Worm (Caenorhabditis elegans) whole organism, late embryonic: ENCODE results near the gene F11E6.11.

Experiments used
- C08G9.2 ChIP-seq: sonication (generic microtip); optimal IDR thresholded peaks from 2 replicates; lab custom pipeline; 2016; ENCODE audit warnings: mild to moderate bottlenecking, missing genetic modification characterization, moderate library complexity, missing compliant biosample characterization
- C38D4.7 ChIP-seq: fragments of 200-800 bp; sonication (Bioruptor generic); optimal IDR thresholded peaks from 2 replicates; lab custom pipeline; 2018; ENCODE audit warnings: mild to moderate bottlenecking, missing genetic modification characterization, moderate library complexity, missing compliant biosample characterization
- K02D7.2 ChIP-seq: sonication (generic microtip); optimal IDR thresholded peaks from 2 replicates; lab custom pipeline; 2017; ENCODE audit warnings: mild to moderate bottlenecking, missing genetic modification characterization, missing compliant biosample characterization
- K09A11.1 ChIP-seq: sonication (generic microtip); optimal IDR thresholded peaks from 2 replicates; lab custom pipeline; 2017; ENCODE audit warnings: antibody characterized with exemption, mild to moderate bottlenecking, missing genetic modification characterization, missing compliant biosample characterization; ENCODE audit not compliant: insufficient read depth
- T23F11.4 ChIP-seq: fragments of 200-800 bp; sonication (Bioruptor generic); optimal IDR thresholded peaks from 2 replicates; lab custom pipeline; 2018; ENCODE audit warnings: mild to moderate bottlenecking, missing genetic modification characterization, missing compliant biosample characterization
- ama-1 ChIP-seq: fragments of 150-350 bp; optimal IDR thresholded peaks from 2 replicates; lab custom pipeline; 2014
- ceh-14 ChIP-seq: sonication (generic microtip); optimal IDR thresholded peaks from 2 replicates; lab custom pipeline; 2016; ENCODE audit warnings: missing genotype, missing genetic modification characterization, missing compliant biosample characterization
- ceh-2 ChIP-seq: sonication (generic microtip); optimal IDR thresholded peaks from 2 replicates; lab custom pipeline; 2016; ENCODE audit warnings: missing genotype, missing genetic modification characterization, missing compliant biosample characterization
- ceh-22 ChIP-seq: sonication (generic microtip); optimal IDR thresholded peaks from 2 replicates; lab custom pipeline; 2017; ENCODE audit warnings: missing biosample characterization, missing genetic modification characterization
- ceh-31 ChIP-seq: sonication (generic microtip); optimal IDR thresholded peaks from 2 replicates; lab custom pipeline; 2016; ENCODE audit warnings: missing genetic modification characterization, missing compliant biosample characterization
- ceh-45 ChIP-seq: fragments of 200-800 bp; sonication (Bioruptor generic); IDR thresholded peaks from 2 replicates; pipeline ENCODE4 v1.3.6; 2022; ENCODE audit warnings: missing genetic modification reagents, missing genetic modification characterization, missing compliant biosample characterization
- ceh-48 ChIP-seq: sonication (generic microtip); optimal IDR thresholded peaks from 2 replicates; lab custom pipeline; 2016; ENCODE audit warnings: missing genetic modification characterization, inconsistent platforms, missing compliant biosample characterization
- ceh-9 ChIP-seq: sonication (generic microtip); optimal IDR thresholded peaks from 2 replicates; lab custom pipeline; 2016; ENCODE audit warnings: mild to moderate bottlenecking, missing genetic modification characterization, inconsistent platforms, missing compliant biosample characterization
- dmd-4 ChIP-seq: sonication (generic microtip); optimal IDR thresholded peaks from 2 replicates; lab custom pipeline; 2016; ENCODE audit warnings: borderline replicate concordance, missing genetic modification characterization, missing compliant biosample characterization
- elt-2 ChIP-seq: sonication (generic microtip); optimal IDR thresholded peaks from 2 replicates; lab custom pipeline; 2016; ENCODE audit warnings: missing genetic modification reagents, missing genetic modification characterization, missing compliant biosample characterization
- elt-4 ChIP-seq: sonication (generic microtip); optimal IDR thresholded peaks from 2 replicates; lab custom pipeline; 2016; ENCODE audit warnings: missing genetic modification characterization, missing compliant biosample characterization
- ets-4 ChIP-seq: sonication (generic microtip); optimal IDR thresholded peaks from 2 replicates; lab custom pipeline; 2016; ENCODE audit warnings: missing genetic modification characterization, missing compliant biosample characterization
- fax-1 ChIP-seq: sonication (generic microtip); optimal IDR thresholded peaks from 2 replicates; lab custom pipeline; 2016; ENCODE audit warnings: missing genotype, missing genetic modification characterization, missing compliant biosample characterization
- fkh-10 ChIP-seq: fragments of 150-350 bp; optimal IDR thresholded peaks from 2 replicates; lab custom pipeline; 2014; ENCODE audit warnings: missing biosample characterization, missing genetic modification reagents, missing genetic modification characterization
- hlh-13 ChIP-seq: fragments of 200-800 bp; sonication (Bioruptor generic); optimal IDR thresholded peaks from 2 replicates; lab custom pipeline; 2018; ENCODE audit warnings: mild to moderate bottlenecking, missing genetic modification characterization, missing compliant biosample characterization
- hlh-8 ChIP-seq: sonication (generic microtip); optimal IDR thresholded peaks from 2 replicates; lab custom pipeline; 2016; ENCODE audit warnings: missing genotype, missing genetic modification characterization, missing compliant biosample characterization
- lim-6 ChIP-seq: sonication (generic microtip); optimal IDR thresholded peaks from 2 replicates; lab custom pipeline; 2016; ENCODE audit warnings: missing genetic modification characterization, missing compliant biosample characterization
- lin-11 ChIP-seq: fragments of 200-800 bp; sonication (Bioruptor generic); optimal IDR thresholded peaks from 2 replicates; lab custom pipeline; 2018; ENCODE audit warnings: mild to moderate bottlenecking, missing genetic modification characterization, missing compliant biosample characterization
- nfya-1 ChIP-seq: sonication (generic microtip); optimal IDR thresholded peaks from 2 replicates; lab custom pipeline; 2017; ENCODE audit warnings: missing genetic modification characterization, mild to moderate bottlenecking, missing compliant biosample characterization, antibody characterized with exemption, moderate library complexity
- npax-4 ChIP-seq: sonication (generic microtip); optimal IDR thresholded peaks from 2 replicates; lab custom pipeline; 2016; ENCODE audit warnings: missing genetic modification characterization, missing compliant biosample characterization
- odd-2 ChIP-seq: sonication (generic microtip); optimal IDR thresholded peaks from 2 replicates; lab custom pipeline; 2017; ENCODE audit warnings: antibody characterized with exemption, mild to moderate bottlenecking, missing genetic modification characterization, missing compliant biosample characterization
- pag-3 ChIP-seq: sonication (generic microtip); optimal IDR thresholded peaks from 2 replicates; lab custom pipeline; 2016; ENCODE audit warnings: missing compliant biosample characterization, missing genetic modification characterization, borderline replicate concordance
- pha-4 ChIP-seq: fragments of 150-350 bp; optimal IDR thresholded peaks from 2 replicates; lab custom pipeline; 2018; ENCODE audit warnings: missing biosample characterization, missing genetic modification reagents, missing genetic modification characterization
- pros-1 ChIP-seq: fragments of 150-350 bp; optimal IDR thresholded peaks from 2 replicates; lab custom pipeline; 2014; ENCODE audit warnings: missing biosample characterization, missing genetic modification reagents, missing genetic modification characterization
- sdc-2 ChIP-seq: sonication (generic microtip); optimal IDR thresholded peaks from 2 replicates; lab custom pipeline; 2016; ENCODE audit warnings: missing genotype, missing genetic modification characterization, missing compliant biosample characterization
- syd-9 ChIP-seq: sonication (generic microtip); optimal IDR thresholded peaks from 2 replicates; lab custom pipeline; 2016; ENCODE audit warnings: mild to moderate bottlenecking, missing genetic modification characterization, moderate library complexity, missing compliant biosample characterization
- ttx-3 ChIP-seq: sonication (generic microtip); optimal IDR thresholded peaks from 2 replicates; lab custom pipeline; 2016; ENCODE audit warnings: missing genetic modification reagents, missing genetic modification characterization, missing compliant biosample characterization
- unc-3 ChIP-seq, 2 experiments: fragments of 200-800 bp in 1 of 2; sonication (Bioruptor generic) in 1 of 2; sonication (generic microtip) in 1 of 2; conservative IDR thresholded peaks in 1 of 2; optimal IDR thresholded peaks in 1 of 2; 2 replicates each; pipeline versions ENCODE4 v1.3.6 to Lab custom; 2016 to 2022; ENCODE audit warnings: missing compliant biosample characterization in 2 of 2, missing genetic modification characterization in 2 of 2, missing genetic modification reagents in 1 of 2

Gene F11E6.11

DNA sequence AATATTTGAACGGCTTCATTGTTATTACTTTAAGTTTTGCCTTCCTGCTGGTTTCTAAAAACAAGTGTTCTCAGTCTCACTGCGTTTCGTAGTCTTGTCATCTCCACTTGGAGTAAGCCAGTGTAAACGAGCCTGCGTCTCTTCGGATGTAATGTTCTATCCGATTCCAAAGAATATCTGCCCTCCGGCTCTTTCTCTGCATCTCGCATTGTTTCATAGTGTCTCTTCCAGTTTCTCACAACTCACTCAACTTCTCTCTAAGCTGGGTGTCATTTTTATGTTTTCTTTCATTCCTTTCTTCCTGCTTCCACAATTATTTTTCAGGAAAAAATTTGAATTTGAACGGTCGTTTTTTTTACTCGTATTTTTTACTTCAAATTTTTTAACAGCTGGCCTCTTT is 15.7 kb upstream of the F11E6.11 start:
- no peak for TF ChIP-seq pha-4 (tag; lab: Kevin White, UChicago)
- no peak for TF ChIP-seq fax-1 (tag; lab: Kevin White, UChicago)
- TF ChIP-seq lim-6 = no peak
- no peak for TF ChIP-seq hlh-13 (GFP tag; lab: Kevin White, UChicago)
- TF ChIP-seq ama-1 (lab: Kevin White, UChicago) = no peak

DNA sequence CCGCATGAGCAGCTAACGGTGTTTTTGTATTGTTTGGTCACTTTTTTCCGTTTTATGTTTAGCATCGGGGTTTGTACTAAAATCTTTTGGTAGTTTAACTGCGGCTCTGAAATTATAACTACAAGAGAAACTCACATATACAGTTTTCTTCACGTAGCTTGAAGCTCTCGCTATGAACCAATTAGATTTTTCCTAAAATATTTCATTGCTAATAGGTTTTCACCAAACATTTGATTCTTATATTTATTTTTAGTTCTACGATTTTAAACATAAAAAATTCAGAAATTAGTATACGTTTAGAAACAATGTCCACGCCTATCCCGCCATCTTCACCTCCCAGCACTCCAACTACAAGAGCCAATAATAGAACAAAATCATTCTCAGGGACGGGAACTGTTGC is 15.2 kb upstream of the F11E6.11 start, which contains the start of gene C06A12.3:
C06A12.3 (plus strand) TSS at position 301 of the 400 bp plus-strand sequence.
- TF ChIP-seq nfya-1 (tag; lab: Kevin White, UChicago) (no peak), odd-2 (tag; lab: Kevin White, UChicago) (no peak), npax-4 (tag; lab: Kevin White, UChicago) (no peak), ceh-9 (tag; lab: Kevin White, UChicago) (no peak), ceh-14 (tag; lab: Kevin White, UChicago) (no peak), syd-9 (no peak), fax-1 (tag; lab: Kevin White, UChicago) (no peak), ceh-45 (GFP tag; lab: Robert Waterston, UW) (no peak)
- TF ChIP-seq, all 69 proteins: peak for 0

DNA sequence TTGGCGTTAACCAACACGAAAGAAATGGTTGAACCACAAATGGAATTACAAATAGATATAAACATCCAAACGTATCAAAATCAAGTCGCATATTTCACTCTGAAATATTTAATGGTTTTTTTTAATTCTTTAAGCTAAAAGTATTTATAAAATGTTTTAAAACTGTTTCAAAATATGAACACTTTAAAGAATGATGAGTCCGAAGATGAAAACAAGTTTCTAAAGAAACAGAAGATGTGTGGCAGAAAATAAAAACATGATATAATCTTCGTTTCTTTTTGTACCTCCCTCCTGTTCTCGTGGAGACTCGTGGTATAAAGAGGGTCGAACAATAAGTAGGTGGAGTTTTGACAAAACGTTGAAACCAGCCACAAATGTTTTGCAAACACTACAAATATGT is 11.3 kb upstream of the F11E6.11 start, which contains the start of gene lact-6:
lact-6 (minus strand) TSS at position 101 of the 400 bp plus-strand sequence.
- TF ChIP-seq fkh-10 (GFP tag; lab: Kevin White, UChicago) (no peak), pros-1 (tag; lab: Kevin White, UChicago) (no peak), dmd-4 (no peak), ceh-22 (tag; lab: Kevin White, UChicago) (no peak), elt-4 (no peak), C38D4.7 (no peak), ceh-31 (no peak), ttx-3 (tag; lab: Kevin White, UChicago) (no peak), C08G9.2 (no peak), K09A11.1 (tag; lab: Kevin White, UChicago) (no peak), lim-6 (no peak), ets-4 (tag; lab: Kevin White, UChicago) (no peak)

DNA sequence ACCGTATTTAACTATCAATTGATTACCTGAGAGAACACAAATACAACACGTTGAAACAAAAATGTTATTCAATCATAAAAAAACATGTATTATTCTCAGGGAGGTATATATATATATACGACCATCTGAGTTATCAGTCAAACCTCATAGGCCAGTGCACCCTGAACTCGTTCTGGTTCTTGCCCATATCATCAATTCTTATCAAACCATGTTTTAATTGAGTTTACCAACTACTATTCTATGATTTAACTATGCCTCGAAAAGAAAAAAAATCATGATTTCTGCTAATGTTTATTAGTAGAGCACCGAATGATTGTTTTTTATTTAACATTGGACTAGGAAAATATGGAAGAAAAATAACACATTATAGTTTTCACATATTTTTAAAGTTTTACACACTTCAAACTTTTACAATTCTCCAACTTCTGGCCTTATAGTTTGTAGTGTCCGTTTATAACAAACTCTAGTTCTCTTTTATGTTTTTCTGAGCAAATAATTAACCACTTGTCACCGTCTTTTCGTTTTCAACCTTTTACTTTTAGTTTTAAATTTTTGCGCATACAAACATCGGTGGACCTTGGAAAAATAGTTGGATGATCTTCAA is 10.3 kb upstream of the F11E6.11 start:
- TF ChIP-seq unc-3 (GFP tag; conservative IDR thresholded peaks at IDR 0.05; lab: Robert Waterston, UW) (no peak), unc-3 (tag; optimal IDR thresholded peaks at IDR 0.05; lab: Kevin White, UChicago) (no peak), pag-3 (tag; lab: Kevin White, UChicago) (no peak), T23F11.4 (no peak), elt-2 (tag; lab: Kevin White, UChicago) (peak; percentile 10)

DNA sequence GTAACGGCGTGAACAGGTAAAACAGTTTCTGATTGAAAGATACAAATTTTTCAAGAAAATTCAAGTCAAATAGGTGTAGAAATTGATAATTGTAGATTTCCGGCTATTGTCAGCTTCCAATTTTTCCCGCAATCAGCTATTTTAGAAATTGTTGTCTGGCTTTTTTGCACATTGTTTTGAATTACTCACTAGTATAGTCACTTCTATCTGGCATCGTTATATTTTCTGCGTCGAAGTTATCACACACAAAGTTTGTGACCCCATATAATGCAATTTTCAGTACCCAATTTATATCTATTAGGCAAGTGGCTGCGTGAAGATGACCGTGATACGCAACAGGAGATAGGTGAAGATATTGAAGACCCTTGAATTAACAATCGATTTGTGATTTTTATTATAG is 7.4 kb upstream of the F11E6.11 start:
- TF ChIP-seq C38D4.7 (no peak), T23F11.4 (no peak), ceh-22 (tag; lab: Kevin White, UChicago) (no peak), K02D7.2 (tag; lab: Kevin White, UChicago) (no peak), ttx-3 (tag; lab: Kevin White, UChicago) (no peak), ceh-2 (tag; lab: Kevin White, UChicago) (no peak), ceh-48 (tag; lab: Kevin White, UChicago) (no peak), lin-11 (tag; lab: Kevin White, UChicago) (no peak), hlh-8 (no peak), ceh-31 (no peak), sdc-2 (tag; lab: Kevin White, UChicago) (no peak)
- TF ChIP-seq, all 69 proteins: peak for 0
